Fruit fly (Drosophila melanogaster) whole organism, pupa: ENCODE results near the gene Ndae1.

Experiments used
- CG13204 ChIP-seq: fragments of 200-800 bp; sonication (Bioruptor generic); optimal IDR thresholded peaks from 2 replicates; lab custom pipeline; 2018; ENCODE audit warnings: missing biosample characterization, mild to moderate bottlenecking, missing genetic modification characterization, moderate library complexity
- CG17806 ChIP-seq: fragments of 200-800 bp; sonication (Bioruptor generic); optimal IDR thresholded peaks from 2 replicates; lab custom pipeline; 2018; ENCODE audit warnings: missing biosample characterization, mild to moderate bottlenecking, missing genetic modification characterization, moderate library complexity
- CG8301 ChIP-seq: fragments of 200-800 bp; sonication (Bioruptor generic); optimal IDR thresholded peaks from 2 replicates; lab custom pipeline; 2018; ENCODE audit warnings: missing biosample characterization, mild to moderate bottlenecking, missing genetic modification characterization
- fd96Ca ChIP-seq: fragments of 200-800 bp; sonication (Bioruptor generic); IDR thresholded peaks from 3 replicates; pipeline ENCODE4 v1.3.6; 2022; ENCODE audit warnings: missing biosample characterization, missing genetic modification characterization

DNA sequence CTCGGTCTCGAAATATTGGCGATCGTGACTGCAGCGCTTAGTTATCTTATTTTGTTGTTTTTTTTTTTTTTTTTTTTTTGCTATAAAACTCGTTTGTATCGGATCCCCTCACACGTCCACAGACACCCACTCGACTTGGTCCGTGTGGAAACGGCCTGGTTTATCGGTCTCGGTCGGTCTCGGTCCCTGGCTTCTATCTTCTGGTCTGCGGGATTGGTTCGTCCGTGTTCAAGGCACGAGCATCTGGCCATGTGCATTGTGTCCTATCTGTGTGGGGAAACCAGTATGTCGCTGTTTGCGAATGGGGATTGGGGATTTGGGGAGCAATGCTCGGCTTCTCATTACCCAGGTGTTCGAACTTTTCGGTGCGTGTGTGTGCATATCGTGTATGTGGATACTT lies 59.5 kb downstream of the Ndae1 start, which contains the start of gene CG4496:
- peak; percentile 70 for TF ChIP-seq CG13204 (GFP tag; lab: Kevin White, UChicago)
- TF ChIP-seq CG17806 (tag; lab: Kevin White, UChicago) = no peak
- no peak for TF ChIP-seq CG8301 (tag; lab: Kevin White, UChicago)
- peak; percentile 56; the same call in 2 of the 3 replicates for TF ChIP-seq fd96Ca (GFP tag; lab: Robert Waterston, UW)
